Comparison of ENCODE assay signal across 1 fruit fly cellular context in the genomic region with DNA sequence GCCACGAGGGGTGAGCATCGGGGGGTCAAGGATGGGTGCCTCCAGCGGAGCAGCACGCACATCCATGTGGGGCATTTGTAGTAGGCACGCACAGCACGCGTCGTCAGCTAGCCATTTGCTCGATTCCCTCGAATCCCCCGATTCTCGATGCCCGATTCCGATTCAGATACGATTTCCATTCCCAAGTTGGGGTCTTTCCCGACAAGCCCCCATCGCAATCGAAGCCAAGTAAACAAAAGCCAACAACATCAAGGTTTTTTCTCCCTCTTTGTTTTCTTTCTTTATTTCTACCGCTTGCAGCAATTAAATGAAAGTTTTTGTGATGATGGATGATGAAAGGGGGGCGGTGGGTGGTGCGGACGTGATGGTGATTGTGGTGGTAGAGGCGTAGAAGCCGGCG.
A peak's percentile ranks its signal among the peaks of the same experiment; 100 is the strongest.
TF ChIP-seq lines count a peak whose summit lies in the region.

No protein-coding gene starts in this region.

TF ChIP-seq in whole organism, embryonic, 481 proteins besides CTCF, POLR2A, EP300 and RAD21 (continued from another document):
- peak; percentile 57 for TF ChIP-seq abd-A (tag; optimal IDR thresholded peaks at IDR 0.05; lab: Kevin White, UChicago)
- TF ChIP-seq CG6175 (GFP tag; IDR thresholded peaks at IDR 0.05; lab: Robert Waterston, UW) = no peak
- no peak for TF ChIP-seq fu2 (GFP tag; optimal IDR thresholded peaks at IDR 0.05; lab: Kevin White, UChicago)
- TF ChIP-seq Deaf1 (tag; optimal IDR thresholded peaks at IDR 0.05; lab: Kevin White, UChicago) = peak; percentile 69
- peak; percentile 21 for TF ChIP-seq cwo (GFP tag; optimal IDR thresholded peaks at IDR 0.05; lab: Kevin White, UChicago)
- peak; percentile 22 for TF ChIP-seq cg (GFP tag; optimal IDR thresholded peaks at IDR 0.05; lab: Kevin White, UChicago)
- peak; percentile 1 for TF ChIP-seq CG5180 (GFP tag; optimal IDR thresholded peaks at IDR 0.05; lab: Kevin White, UChicago)
